Fruit fly (Drosophila melanogaster) whole organism, embryonic: ENCODE data around the gene Irbp18.

Experiments
- ATbp ChIP-seq: fragments of 200-800 bp; sonication (Bioruptor generic); optimal IDR thresholded peaks from 2 replicates; lab custom pipeline; 2017; ENCODE audit warnings: missing biosample characterization, mild to moderate bottlenecking, missing genetic modification characterization, missing genetic modification reagents
- CG2678 ChIP-seq: fragments of 200-800 bp; sonication (Bioruptor generic); optimal IDR thresholded peaks from 3 replicates; lab custom pipeline; 2019; ENCODE audit warnings: missing biosample characterization, mild to moderate bottlenecking, missing genetic modification characterization, moderate library complexity
- CG43689 ChIP-seq: fragments of 200-800 bp; sonication (Bioruptor generic); IDR thresholded peaks from 2 replicates; pipeline ENCODE4 v1.3.6; 2022; ENCODE audit warnings: missing biosample characterization, missing genetic modification characterization
- Dfd ChIP-seq, 2 experiments: fragments of >200 bp; optimal IDR thresholded peaks; 2 replicates each; lab custom pipeline; 2017; ENCODE audit warnings: missing biosample characterization in 2 of 2, missing genetic modification characterization in 2 of 2
- ERR ChIP-seq: fragments of 200-800 bp; sonication (Bioruptor generic); optimal IDR thresholded peaks from 2 replicates; lab custom pipeline; 2016; ENCODE audit warnings: missing biosample characterization, missing genetic modification characterization
- Sox102F ChIP-seq: fragments of 200-800 bp; sonication (Bioruptor generic); optimal IDR thresholded peaks from 2 replicates; lab custom pipeline; 2018; ENCODE audit warnings: missing biosample characterization, mild to moderate bottlenecking, missing genetic modification characterization, moderate library complexity
- ac ChIP-seq: fragments of 200-800 bp; sonication (Bioruptor generic); optimal IDR thresholded peaks from 3 replicates; lab custom pipeline; 2017; ENCODE audit warnings: missing biosample characterization, mild to moderate bottlenecking, missing genetic modification characterization
- gsb ChIP-seq: fragments of 200-800 bp; sonication (Bioruptor generic); IDR thresholded peaks from 2 replicates; pipeline ENCODE4 v1.3.6; 2022; ENCODE audit warnings: missing biosample characterization, missing genetic modification characterization
- jumu ChIP-seq: fragments of 200-800 bp; sonication (Bioruptor generic); optimal IDR thresholded peaks from 3 replicates; lab custom pipeline; 2016; ENCODE audit warnings: missing biosample characterization, missing genetic modification characterization
- maf-S ChIP-seq: fragments of 200-800 bp; sonication (Bioruptor generic); optimal IDR thresholded peaks from 2 replicates; lab custom pipeline; 2016; ENCODE audit warnings: missing biosample characterization, missing genetic modification characterization
- nau ChIP-seq: fragments of 200-800 bp; sonication (Bioruptor generic); optimal IDR thresholded peaks from 3 replicates; lab custom pipeline; 2017; ENCODE audit warnings: missing biosample characterization, mild to moderate bottlenecking, missing genetic modification characterization, missing genetic modification reagents
- psq ChIP-seq: fragments of 200-800 bp; sonication (Bioruptor generic); optimal IDR thresholded peaks from 2 replicates; lab custom pipeline; 2017; ENCODE audit warnings: missing biosample characterization, missing genetic modification characterization
- vvl ChIP-seq: fragments of 200-800 bp; sonication (Bioruptor generic); IDR thresholded peaks from 2 replicates; pipeline ENCODE4 v1.3.6; 2022; ENCODE audit warnings: missing biosample characterization, missing genetic modification characterization

- TF ChIP-seq nau (GFP tag; lab: Kevin White, UChicago) (no peak), Dfd (GFP tag; optimal IDR thresholded peaks at IDR 0.05; lab: Kevin White, UChicago) (no peak), maf-S (GFP tag; lab: Kevin White, UChicago) (no peak), ERR (GFP tag; lab: Kevin White, UChicago) (no peak), ac (GFP tag; lab: Kevin White, UChicago) (no peak), psq (GFP tag; lab: Kevin White, UChicago) (no peak), vvl (GFP tag; lab: Robert Waterston, UW) (no peak), CG43689 (GFP tag; lab: Robert Waterston, UW) (no peak), ATbp (GFP tag; lab: Kevin White, UChicago) (no peak), jumu (no peak), CG2678 (tag; lab: Kevin White, UChicago) (no peak), Sox102F (no peak), gsb (GFP tag; lab: Robert Waterston, UW) (no peak)
These were observed 14.4 kb downstream of the Irbp18 start for dm6 chr3L:11083605-11084004.
